Worm (Caenorhabditis elegans): ENCODE results near the gene C29F9.8.
"Not testable (repeated sequence)": the region's sequence is repeated elsewhere in the genome, so short reads cannot be mapped to it uniquely, and the experiment has no call there.

Gene C29F9.8

DNA sequence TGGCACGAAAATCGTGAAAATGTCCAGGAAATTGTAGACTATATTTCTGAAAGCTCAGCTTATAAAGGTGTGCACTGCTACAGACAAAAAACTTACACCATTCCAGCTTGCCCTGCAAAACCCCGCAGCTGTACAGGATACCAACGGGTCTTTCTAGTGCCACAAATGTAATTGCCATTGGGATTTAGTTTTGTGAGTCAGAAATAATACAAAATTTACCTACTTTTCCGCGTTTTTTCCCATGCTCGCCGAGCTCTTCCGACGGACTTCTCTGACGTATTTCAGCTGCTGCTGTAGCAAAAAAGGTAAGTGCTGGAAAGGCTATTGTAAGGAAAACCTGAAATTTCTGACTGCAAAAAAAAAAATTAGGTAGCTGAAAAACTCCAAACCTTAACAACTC lies at the start of gene C29F9.8:
C29F9.8 (minus strand) TSS at position 101 of the 400 bp plus-strand sequence.
- TF ChIP-seq unc-62 (GFP tag; optimal IDR thresholded peaks at IDR 0.05) = not testable (repeated sequence)

DNA sequence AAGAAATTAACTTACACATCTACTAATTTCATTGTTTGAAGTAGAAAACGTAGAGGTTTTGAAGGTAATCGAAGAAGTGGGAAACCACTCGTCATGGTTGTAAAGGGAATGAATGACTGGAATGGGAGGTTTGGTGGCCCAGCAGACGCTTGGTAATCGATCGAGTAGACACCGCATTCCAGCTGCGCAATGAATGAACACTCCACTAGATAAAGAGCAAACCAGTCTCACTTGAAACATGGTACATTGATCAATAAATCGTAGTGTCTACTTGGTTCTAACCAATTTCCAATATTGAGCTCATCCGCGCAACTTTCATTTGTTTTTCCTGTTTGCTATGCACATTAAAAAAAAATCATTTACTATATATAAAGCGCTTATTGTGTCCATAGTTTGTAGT lies 49.5 kb upstream of the C29F9.8 start, which contains the start of gene fbxb-84:
fbxb-84 (minus strand) TSS at position 101 of the 400 bp plus-strand sequence.
- TF ChIP-seq unc-62 (GFP tag; optimal IDR thresholded peaks at IDR 0.05) = no peak

DNA sequence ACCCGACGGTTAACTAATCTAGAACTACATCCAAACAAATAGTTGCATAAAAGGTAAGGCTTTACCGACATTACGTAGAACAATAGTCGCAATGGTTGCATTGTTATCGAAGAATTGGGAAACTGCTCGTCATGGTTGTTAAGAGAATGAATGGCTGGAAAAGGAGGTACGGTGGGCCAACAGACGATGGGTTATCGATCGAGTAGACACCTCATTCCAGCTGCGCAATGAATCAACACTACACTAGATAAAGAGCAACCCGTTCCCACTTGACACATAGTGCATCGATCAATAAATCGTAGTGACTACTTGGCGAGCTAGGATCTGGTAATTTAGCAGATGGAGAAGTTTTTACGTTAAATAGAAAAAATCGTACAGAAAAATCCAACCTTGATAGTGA lies 48.2 kb upstream of the C29F9.8 start, which contains the start of the genes T17A3.12 and fbxb-83:
T17A3.12 (minus strand) TSS at position 101 of the 400 bp plus-strand sequence.
fbxb-83 (minus strand) TSS at position 134 of the 400 bp plus-strand sequence.
- TF ChIP-seq unc-62 (GFP tag; optimal IDR thresholded peaks at IDR 0.05) = no peak

DNA sequence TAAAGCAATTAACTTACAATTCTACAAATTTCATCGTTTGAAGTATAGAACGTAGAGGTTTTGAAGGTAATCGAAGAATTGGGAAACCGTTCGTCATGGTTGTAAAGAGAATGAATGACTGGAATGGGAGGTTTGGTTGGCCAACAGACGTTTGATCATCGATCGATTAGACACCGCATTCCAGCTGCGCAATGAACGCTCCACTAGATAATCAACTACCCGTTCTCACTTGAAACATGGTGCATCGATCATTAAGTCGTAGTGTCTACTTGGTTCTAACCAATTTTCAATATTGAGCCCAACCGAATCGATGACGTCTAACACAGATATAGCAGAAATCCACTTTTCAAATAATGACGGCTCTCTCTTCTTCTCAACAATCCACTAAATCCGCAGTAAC lies 46.2 kb upstream of the C29F9.8 start, which contains the start of gene fbxb-82:
fbxb-82 (minus strand) TSS at position 101 of the 400 bp plus-strand sequence.
- TF ChIP-seq unc-62 (GFP tag; optimal IDR thresholded peaks at IDR 0.05) = no peak

DNA sequence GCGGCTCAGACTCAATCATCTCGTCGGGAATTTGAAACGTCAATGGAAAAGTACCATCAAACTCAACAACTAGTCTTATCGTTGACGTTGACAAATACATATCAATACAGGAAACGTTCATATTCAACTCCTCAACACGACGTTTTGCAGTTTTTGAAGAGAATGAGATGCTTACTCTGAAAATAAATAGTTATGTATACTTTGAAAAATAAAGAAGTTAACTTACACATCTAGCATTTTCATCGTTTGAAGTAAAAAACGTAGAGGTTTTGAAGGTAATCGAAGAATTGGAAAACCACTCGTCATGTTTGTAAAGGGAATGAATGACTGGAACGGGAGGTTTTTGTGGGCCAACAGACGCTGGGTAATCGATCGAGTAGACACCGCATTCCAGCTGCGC lies 44.0 kb upstream of the C29F9.8 start, which contains the start of gene fbxb-81:
fbxb-81 (minus strand) TSS at position 314 of the 400 bp plus-strand sequence.
- no peak for TF ChIP-seq unc-62 (GFP tag; optimal IDR thresholded peaks at IDR 0.05)

DNA sequence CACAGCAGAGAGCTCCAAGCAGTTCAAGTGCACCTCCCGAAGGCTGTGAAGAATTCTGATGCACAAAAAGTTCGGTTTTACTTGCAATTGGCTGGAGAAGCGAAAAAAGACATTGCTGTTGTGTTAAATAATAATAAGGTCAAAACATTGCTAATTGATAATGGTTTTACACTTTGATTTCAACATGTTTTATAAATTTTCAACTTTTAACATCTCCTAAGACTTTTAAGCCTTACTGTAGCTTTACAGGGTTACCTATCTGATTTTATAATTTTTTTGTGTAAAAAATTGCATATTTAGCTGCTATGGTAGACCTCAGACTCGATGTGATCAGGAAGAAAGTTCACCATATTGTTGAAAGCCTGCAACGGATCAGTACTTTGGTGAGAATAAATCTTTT lies 37.3 kb upstream of the C29F9.8 start, which contains the start of gene pals-25:
pals-25 (plus strand) TSS at position 301 of the 400 bp plus-strand sequence.
- no peak for TF ChIP-seq unc-62 (GFP tag; optimal IDR thresholded peaks at IDR 0.05)

DNA sequence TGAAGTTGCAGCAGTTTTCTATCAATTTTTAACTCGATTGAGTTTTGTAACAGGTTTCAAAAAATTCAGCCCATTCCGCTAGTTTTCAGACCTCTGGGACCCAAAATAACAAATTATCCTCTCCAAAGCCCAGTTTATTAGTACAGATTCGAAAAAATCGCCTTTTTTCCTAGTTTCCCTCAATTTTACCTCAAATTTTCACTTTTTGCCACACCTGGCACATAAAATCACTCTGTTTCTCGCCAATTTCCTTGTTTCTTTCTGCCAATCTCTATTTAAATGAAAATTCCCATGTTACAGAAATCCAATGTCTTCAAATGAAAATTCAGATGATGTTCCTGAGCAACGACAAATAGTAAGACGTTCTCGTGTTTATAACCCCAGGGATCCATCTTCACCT lies 35.2 kb upstream of the C29F9.8 start, which contains the start of gene pals-22:
pals-22 (plus strand) TSS at position 301 of the 400 bp plus-strand sequence.
- TF ChIP-seq unc-62 (GFP tag; optimal IDR thresholded peaks at IDR 0.05) = no peak

DNA sequence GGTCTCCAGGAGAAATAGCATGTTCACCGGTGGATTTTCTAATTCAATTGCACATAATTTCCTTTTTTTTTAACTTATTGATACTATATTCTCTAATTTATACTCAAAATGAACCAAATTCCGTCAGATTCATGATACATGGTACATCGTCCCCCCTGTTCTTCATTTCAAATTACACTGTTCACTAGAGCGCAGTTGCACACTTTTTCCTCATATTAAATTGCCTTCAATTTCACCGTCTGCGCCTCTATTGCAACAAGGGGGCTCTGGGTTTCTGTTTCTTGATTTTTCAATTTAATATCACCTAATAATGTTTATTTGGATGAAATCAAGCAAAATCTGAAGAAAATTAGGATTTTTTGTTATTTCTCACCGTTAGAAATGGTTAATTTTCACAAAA lies 34.7 kb upstream of the C29F9.8 start:
- no peak for TF ChIP-seq unc-62 (GFP tag; optimal IDR thresholded peaks at IDR 0.05)

DNA sequence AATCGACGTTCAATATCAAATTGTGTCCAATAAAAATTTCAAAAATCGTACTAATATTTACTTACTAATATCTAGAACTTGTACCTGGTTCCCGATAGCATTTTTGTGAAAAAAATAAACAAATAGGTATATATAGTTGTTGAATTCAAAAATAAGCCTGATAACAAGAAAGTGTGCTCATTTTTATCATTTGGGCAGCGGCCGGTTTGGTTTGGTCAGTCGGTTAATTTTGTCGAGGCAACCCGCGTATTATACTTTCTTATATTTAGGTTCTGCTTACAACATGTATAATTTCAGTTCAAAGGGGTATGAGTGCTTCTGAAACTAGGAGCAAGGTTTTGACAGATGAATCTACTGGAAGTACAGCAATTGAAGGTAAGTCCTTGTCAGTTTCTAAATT lies 33.7 kb upstream of the C29F9.8 start, which contains the start of the genes nhr-280 and C29F9.2:
nhr-280 (minus strand) TSS at position 101 of the 400 bp plus-strand sequence.
C29F9.2 (plus strand) TSS at position 298 of the 400 bp plus-strand sequence.
- no peak for TF ChIP-seq unc-62 (GFP tag; optimal IDR thresholded peaks at IDR 0.05)

DNA sequence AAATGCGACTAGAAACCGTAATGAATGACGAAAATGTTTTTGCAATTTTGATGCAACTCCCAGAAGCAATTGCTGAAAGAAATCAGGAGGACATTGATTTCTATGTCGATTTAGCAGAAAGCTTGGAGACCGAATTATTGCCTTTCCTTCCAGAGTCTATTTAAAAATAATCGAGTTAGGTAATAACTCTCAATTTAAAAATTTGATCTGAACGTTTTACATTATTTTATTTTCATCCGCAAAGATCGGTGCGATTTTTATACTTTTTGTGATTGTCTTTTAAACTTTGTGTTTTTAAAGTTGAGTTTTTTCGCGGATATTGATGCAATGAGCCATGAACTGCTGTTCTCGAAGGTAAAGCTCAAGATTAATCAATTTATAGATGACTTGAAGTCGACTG lies 27.6 kb upstream of the C29F9.8 start, which contains the start of gene pals-23:
pals-23 (plus strand) TSS at position 301 of the 400 bp plus-strand sequence.
- no peak for TF ChIP-seq unc-62 (GFP tag; optimal IDR thresholded peaks at IDR 0.05)

DNA sequence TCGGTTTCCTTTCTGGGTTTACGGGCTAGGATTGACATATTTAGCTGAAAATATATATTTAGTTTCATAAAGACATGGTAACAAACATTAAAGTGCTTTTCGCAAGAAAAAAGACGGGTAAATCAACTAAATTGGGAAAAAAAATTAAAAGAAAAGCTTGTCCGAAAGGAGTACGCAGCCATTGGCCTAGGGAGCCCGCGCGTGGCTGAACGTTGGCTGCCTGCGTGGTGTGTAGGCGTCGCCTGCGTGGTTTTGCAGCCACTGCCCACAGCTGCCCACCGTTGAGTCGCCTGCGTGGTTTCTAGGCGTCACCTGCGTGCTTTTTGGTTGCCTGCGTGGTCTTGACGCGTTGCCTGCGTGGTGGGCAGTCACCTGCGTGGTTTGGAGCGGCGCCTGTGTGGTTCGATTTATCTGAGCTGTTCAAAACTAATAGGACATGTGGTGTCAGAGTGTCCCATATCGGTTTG lies 25.1 kb upstream of the C29F9.8 start, which contains the start of gene C29F9.12:
C29F9.12 (minus strand) TSS at position 51 of the 467 bp plus-strand sequence.
- TF ChIP-seq unc-62 (GFP tag; optimal IDR thresholded peaks at IDR 0.05) = not testable (repeated sequence)

DNA sequence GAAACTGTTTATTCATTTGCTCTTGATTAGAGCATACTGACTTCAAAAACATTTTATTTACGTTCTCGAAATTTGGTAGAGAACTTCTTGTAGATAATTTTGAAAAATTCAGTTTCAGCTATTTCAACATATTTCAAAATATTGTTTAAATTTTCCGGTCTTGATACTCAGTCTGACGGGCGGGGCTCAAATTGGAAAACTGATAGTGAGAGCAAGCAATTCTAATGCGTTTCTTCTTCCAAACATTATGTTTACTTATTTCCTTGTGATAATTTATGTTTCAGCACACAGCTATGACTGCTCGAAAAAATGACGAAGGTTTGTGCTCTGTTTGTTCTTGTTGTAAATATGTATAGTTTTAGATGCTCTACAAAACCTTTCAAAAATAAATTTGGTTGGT lies 23.3 kb upstream of the C29F9.8 start, which contains the start of gene pals-24:
pals-24 (plus strand) TSS at position 237 of the 400 bp plus-strand sequence.
- TF ChIP-seq unc-62 (GFP tag; optimal IDR thresholded peaks at IDR 0.05) = no peak

DNA sequence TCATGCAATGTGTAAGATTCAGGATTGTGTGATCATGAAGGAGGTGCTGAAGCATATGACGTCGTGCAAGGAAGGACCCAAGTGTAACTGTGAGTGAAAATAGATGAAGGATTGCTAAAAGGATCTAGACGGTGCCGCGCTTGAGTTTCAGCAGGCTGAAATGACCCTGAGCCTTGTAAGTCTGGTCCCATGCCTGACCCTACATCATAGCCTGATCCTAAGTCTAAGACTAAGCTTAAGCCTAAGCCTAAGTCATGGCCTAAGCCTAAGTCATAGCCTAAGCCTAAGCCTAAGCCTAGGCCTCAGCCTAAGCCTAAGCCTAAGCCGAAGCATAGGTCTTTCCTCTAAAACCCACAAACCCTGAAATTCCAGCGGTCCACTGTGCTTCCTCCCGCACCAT lies 20.9 kb upstream of the C29F9.8 start:
- no peak for TF ChIP-seq unc-62 (GFP tag; optimal IDR thresholded peaks at IDR 0.05)

DNA sequence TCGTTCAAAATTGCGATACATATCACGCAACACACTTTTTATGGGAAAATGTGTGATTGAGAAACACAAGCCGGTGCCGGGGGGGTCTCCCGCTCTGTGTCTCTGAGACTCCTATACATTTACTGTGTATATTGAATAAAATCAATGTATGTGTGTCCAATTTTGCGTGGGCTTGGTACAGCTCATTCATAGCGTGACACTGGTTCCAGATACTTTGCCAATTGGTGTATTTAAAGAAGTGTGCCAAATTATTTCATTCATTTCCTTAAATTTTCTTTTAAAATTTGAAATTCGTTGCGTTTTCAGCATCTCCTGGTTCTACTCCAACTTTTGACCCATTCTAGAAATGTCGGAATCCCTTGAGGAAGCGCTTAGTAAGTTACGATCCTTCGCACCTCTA lies 20.3 kb upstream of the C29F9.8 start, which contains the start of gene C29F9.5:
C29F9.5 (plus strand) TSS at position 301 of the 400 bp plus-strand sequence.
- no peak for TF ChIP-seq unc-62 (GFP tag; optimal IDR thresholded peaks at IDR 0.05)

DNA sequence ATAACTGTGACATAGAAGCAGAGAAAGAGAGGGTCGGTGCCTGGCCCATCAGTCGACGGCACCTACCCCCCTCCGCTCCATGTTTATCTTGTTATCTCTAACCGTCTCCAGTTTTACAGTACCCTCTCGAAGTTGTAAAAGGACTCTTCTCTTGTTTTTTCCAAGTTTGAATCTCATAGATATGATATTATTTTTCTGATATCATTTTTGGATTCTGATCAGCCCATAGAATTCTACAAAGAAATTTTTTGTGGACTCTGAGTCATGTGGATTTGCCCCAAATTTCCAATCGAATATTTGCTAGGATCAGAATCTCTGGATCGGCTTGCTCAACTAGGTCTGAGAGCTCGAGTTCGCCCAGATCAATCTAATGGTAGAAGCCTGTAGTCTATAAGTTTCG lies 17.7 kb upstream of the C29F9.8 start, which contains the start of gene C29F9.6:
C29F9.6 (plus strand) TSS at position 301 of the 400 bp plus-strand sequence.
- TF ChIP-seq unc-62 (GFP tag; optimal IDR thresholded peaks at IDR 0.05) = no peak

DNA sequence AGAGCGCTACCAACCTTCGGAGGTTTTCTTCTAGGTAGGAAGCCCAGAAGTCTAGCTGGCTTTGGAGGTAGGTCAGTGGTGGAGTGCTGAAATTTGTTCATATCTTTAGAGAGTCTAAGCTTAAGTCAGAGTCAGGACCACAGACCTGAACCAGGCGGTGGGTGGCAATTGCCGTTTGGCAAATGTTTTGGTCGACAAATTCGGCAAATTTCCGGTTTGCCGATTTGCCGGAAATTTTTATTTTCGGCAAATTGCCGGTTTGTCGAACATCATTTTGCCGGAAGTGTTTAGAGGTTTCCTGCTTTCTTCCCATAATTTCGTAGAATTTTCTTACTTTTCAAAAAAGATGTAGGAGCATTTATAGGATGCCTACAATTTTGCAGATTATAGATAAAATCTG lies 1.9 kb upstream of the C29F9.8 start, which contains the start of gene C29F9.9:
C29F9.9 (minus strand) TSS at position 101 of the 400 bp plus-strand sequence.
- TF ChIP-seq unc-62 (GFP tag; optimal IDR thresholded peaks at IDR 0.05) = not testable (repeated sequence)

DNA sequence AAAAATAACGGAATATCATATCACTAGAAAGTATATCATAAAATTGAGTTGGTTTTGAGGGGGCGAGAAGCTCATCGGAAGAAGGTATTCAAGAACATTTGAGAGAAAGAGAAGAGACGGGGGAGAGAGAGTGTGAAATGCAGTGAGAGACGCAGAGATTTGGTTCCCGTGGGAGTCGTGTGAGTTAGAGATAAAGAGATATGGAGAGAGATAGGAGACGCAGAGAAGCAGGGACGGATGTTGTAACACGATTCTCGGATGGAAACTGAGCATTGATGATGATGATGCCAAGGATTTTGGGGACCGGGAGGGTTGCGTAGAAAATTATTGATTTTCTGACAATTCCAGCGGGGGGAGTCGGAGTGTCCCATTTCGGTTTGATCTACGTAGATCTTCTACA lies 722 bp downstream of the C29F9.8 start:
- TF ChIP-seq unc-62 (GFP tag; optimal IDR thresholded peaks at IDR 0.05) = no peak

All from whole organism, dauer.